Fruit fly (Drosophila melanogaster): Measurements from ENCODE around the gene CG5126.

CG5126 gene

DNA sequence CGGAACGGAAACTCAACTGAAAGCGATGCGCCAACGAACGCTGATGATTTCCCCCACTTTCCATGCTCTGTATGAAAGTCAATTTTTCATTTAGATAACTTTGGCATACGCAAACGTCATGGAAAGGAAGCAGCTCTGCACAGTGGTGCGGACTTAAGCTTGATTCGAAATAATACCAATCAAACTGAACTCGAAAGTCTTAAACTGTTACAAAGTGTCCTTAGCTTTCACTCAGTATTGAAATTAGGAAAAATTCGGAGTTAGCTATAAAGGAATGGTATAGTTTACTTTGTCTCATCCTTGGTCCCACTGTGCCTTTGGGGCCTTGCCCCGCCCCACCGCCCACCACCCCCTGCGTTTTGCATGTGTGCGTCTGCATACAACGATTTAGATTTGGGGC, 23.6 kb upstream of the CG5126 start (continued):
- TF ChIP-seq CG16863 (GFP tag; optimal IDR thresholded peaks at IDR 0.05), result peak; percentile 7
- peak; percentile 79 for TF ChIP-seq lab (GFP tag; optimal IDR thresholded peaks at IDR 0.05)
- 0 out of 2 replicates have a peak, but pooled peaks have one; percentile 36 for TF ChIP-seq Adf1 (GFP tag; IDR thresholded peaks at IDR 0.05)
- peak; percentile 70 for TF ChIP-seq ken (GFP tag; IDR thresholded peaks at IDR 0.05)
- 0 out of 2 replicates have a peak, but pooled peaks have one; percentile 44 for TF ChIP-seq CG17612 (GFP tag; IDR thresholded peaks at IDR 0.05)
- TF ChIP-seq ato (GFP tag; IDR thresholded peaks at IDR 0.05; ENCODE audit: partially characterized antibody), result no peak
- peak; percentile 12 for TF ChIP-seq CG12155 (GFP tag; optimal IDR thresholded peaks at IDR 0.05)
- TF ChIP-seq Pdp1 (GFP tag; optimal IDR thresholded peaks at IDR 0.05), result peak in 1 of 2 experiments; percentile 20
- peak; percentile 12 for TF ChIP-seq pho (GFP tag; optimal IDR thresholded peaks at IDR 0.05)
- TF ChIP-seq unpg (GFP tag; optimal IDR thresholded peaks at IDR 0.05), result peak; percentile 26
- TF ChIP-seq PHDP (tag; optimal IDR thresholded peaks at IDR 0.05), result peak; percentile 59
- TF ChIP-seq Ptx1 (GFP tag; IDR thresholded peaks at IDR 0.05), result peak; percentile 63
- TF ChIP-seq GATAe (GFP tag; conservative IDR thresholded peaks at IDR 0.05), result no peak
- peak; percentile 21 for TF ChIP-seq D19A (tag; optimal IDR thresholded peaks at IDR 0.05)
- peak; percentile 73 for TF ChIP-seq CG1603 (tag; optimal IDR thresholded peaks at IDR 0.05)

DNA sequence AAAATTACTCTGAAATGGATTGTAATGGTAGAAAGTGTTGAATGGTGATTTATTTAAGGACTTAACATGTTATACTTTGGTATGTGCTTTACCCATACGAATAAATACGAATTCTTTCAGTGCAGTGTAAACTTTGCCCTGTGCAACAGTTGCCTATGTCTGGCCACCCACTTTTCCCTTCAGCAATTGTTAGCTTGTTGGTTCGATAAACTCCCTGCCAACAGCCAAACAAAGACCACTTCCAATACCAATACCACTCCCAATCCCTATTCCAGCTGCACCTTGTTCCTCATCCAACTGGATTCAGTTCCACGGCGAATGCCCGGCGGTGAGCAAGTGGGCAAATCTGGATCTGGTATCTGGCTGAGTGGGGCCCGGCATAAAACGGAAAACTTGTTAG, 20.1 kb upstream of the CG5126 start, which contains the start of gene CG14342:
CG14342 (plus strand) TSS at position 301 of the 400 bp plus-strand sequence.
- 0 out of 3 replicates have a peak, but pooled peaks have one; percentile 8 for TF ChIP-seq row (GFP tag; IDR thresholded peaks at IDR 0.05)
- TF ChIP-seq al (GFP tag; IDR thresholded peaks at IDR 0.05), result no peak

DNA sequence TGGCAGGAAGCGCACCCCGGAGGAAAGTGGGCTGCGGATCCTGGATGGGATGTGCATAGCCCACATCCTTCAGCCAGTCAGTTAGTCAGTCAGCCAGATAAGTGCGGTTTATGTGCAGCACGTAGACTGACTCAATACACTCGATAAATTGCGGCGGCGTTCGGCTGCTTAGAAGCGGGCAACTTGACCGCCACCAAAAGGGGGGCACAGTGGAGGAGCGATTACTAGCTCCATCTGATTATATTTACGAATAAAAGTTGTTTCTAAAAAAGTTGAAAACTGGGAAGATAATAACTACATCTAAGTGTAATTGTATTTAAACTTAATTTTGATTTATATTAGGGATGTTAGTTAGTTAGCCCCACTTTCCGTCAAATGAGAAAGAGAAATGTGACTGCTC, 18.6 kb upstream of the CG5126 start:
- TF ChIP-seq Med (GFP tag), result peak; percentile 15
- TF ChIP-seq Myb (GFP tag; optimal IDR thresholded peaks at IDR 0.05), result no peak
- TF ChIP-seq CG9817 (tag; optimal IDR thresholded peaks at IDR 0.05), result no peak
- peak; percentile 51 for TF ChIP-seq Ets65A (GFP tag)
- 0 out of 2 replicates have a peak, but pooled peaks have one; percentile 14 for TF ChIP-seq Poxn (GFP tag; IDR thresholded peaks at IDR 0.05)
- TF ChIP-seq CG9932 (GFP tag; IDR thresholded peaks at IDR 0.05), result peak; percentile 8; the same call in 1 of the 2 replicates
- TF ChIP-seq row (GFP tag; IDR thresholded peaks at IDR 0.05), result 0 out of 3 replicates have a peak, but pooled peaks have one; percentile 11
- peak; percentile 52 for TF ChIP-seq CG11696 (GFP tag; IDR thresholded peaks at IDR 0.05)

DNA sequence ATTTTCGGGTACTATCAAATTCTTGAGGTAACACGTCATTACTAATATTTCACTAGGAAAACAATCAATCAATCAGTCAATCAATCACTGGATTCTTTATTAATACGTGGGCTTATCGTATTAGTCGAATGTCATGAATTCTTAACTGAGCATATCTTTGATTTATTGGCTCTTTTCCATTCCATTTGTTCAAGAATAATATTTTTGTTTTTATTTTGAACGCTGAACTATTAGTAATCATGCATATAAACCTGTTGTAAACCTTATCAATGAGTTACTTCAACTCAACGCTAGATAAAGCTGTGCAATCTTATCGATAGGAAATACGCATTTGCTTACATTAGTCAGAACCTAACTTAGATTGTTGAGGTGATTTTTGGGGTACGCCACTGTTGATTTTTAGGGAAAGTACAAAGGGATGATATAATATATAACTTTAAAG, 17.6 kb upstream of the CG5126 start:
- TF ChIP-seq sug (tag; optimal IDR thresholded peaks at IDR 0.05) (peak; percentile 26), CG6765 (GFP tag; optimal IDR thresholded peaks at IDR 0.05) (no peak), CG2678 (tag; optimal IDR thresholded peaks at IDR 0.05) (peak; percentile 14), Scr (GFP tag; IDR thresholded peaks at IDR 0.05; ENCODE audit: partially characterized antibody) (no peak), exex (tag; optimal IDR thresholded peaks at IDR 0.05) (peak; percentile 97), Chrac-16 (GFP tag; optimal IDR thresholded peaks at IDR 0.05) (no peak), mirr (GFP tag; optimal IDR thresholded peaks at IDR 0.05) (peak; percentile 60), sd (tag; optimal IDR thresholded peaks at IDR 0.05) (peak; percentile 93), GATAe (GFP tag; conservative IDR thresholded peaks at IDR 0.05) (0 out of 2 replicates have a peak, but pooled peaks have one; percentile 55), CG15269 (tag; optimal IDR thresholded peaks at IDR 0.05) (peak; percentile 21), ara (GFP tag; IDR thresholded peaks at IDR 0.05) (no peak), CG34376 (GFP tag; optimal IDR thresholded peaks at IDR 0.05) (peak; percentile 58), salm (tag; optimal IDR thresholded peaks at IDR 0.05) (peak; percentile 81), BtbVII (GFP tag; optimal IDR thresholded peaks at IDR 0.05) (peak; percentile 67), nmo (GFP tag; optimal IDR thresholded peaks at IDR 0.05) (no peak), Pdp1 (GFP tag; optimal IDR thresholded peaks at IDR 0.05) (peak in 1 of 2 experiments; percentile 1), grn (GFP tag; optimal IDR thresholded peaks at IDR 0.05) (peak; percentile 79), Fer2 (tag; optimal IDR thresholded peaks at IDR 0.05) (no peak), nerfin-1 (tag; optimal IDR thresholded peaks at IDR 0.05) (no peak), sens-2 (GFP tag; IDR thresholded peaks at IDR 0.05) (0 out of 2 replicates have a peak, but pooled peaks have one; percentile 24), CG32532 (GFP tag; IDR thresholded peaks at IDR 0.05) (no peak), CG8281 (tag; optimal IDR thresholded peaks at IDR 0.05) (peak; percentile 91), CG11093 (GFP tag; IDR thresholded peaks at IDR 0.05) (no peak), lab (GFP tag; optimal IDR thresholded peaks at IDR 0.05) (peak; percentile 79)

Measured in whole organism, embryonic.